Fruit fly (Drosophila melanogaster) whole organism, pupa: ENCODE results near the gene wap.

Source experiments
- CG13204 ChIP-seq: fragments of 200-800 bp; sonication (Bioruptor generic); optimal IDR thresholded peaks from 2 replicates; lab custom pipeline; 2018; ENCODE audit warnings: missing biosample characterization, mild to moderate bottlenecking, missing genetic modification characterization, moderate library complexity
- CG17806 ChIP-seq: fragments of 200-800 bp; sonication (Bioruptor generic); optimal IDR thresholded peaks from 2 replicates; lab custom pipeline; 2018; ENCODE audit warnings: missing biosample characterization, mild to moderate bottlenecking, missing genetic modification characterization, moderate library complexity
- Ets98B ChIP-seq: fragments of 200-800 bp; sonication (Bioruptor generic); IDR thresholded peaks from 2 replicates; pipeline ENCODE4 v1.3.6; 2022; ENCODE audit warnings: missing biosample characterization, missing genetic modification characterization
- Pif1A ChIP-seq: fragments of 200-800 bp; sonication (Bioruptor generic); optimal IDR thresholded peaks from 3 replicates; lab custom pipeline; 2016; ENCODE audit warnings: missing biosample characterization, missing genetic modification characterization
- Pif1B ChIP-seq: fragments of 200-800 bp; sonication (Bioruptor generic); optimal IDR thresholded peaks from 3 replicates; lab custom pipeline; 2016; ENCODE audit warnings: missing biosample characterization, missing genetic modification characterization
- Snoo ChIP-seq: fragments of 200-800 bp; sonication (Bioruptor generic); optimal IDR thresholded peaks from 3 replicates; lab custom pipeline; 2017; ENCODE audit warnings: missing biosample characterization, mild to moderate bottlenecking, missing genetic modification characterization, inconsistent platforms

- TF ChIP-seq CG17806 (tag; lab: Kevin White, UChicago) (no peak), CG13204 (no peak), Pif1B (GFP tag; lab: Kevin White, UChicago) (no peak), Snoo (tag; lab: Kevin White, UChicago) (no peak), Ets98B (no peak), Pif1A (GFP tag; lab: Kevin White, UChicago) (no peak)
Observed at dm6 chrX:22480612-22481011, 25.4 kb upstream of the wap start.
